Fruit fly (Drosophila melanogaster) whole organism, embryonic: Measurements from ENCODE around the gene CG45207.

Experiments used
- ATbp ChIP-seq: fragments of 200-800 bp; sonication (Bioruptor generic); optimal IDR thresholded peaks from 2 replicates; lab custom pipeline; 2017; ENCODE audit warnings: missing biosample characterization, mild to moderate bottlenecking, missing genetic modification characterization, missing genetic modification reagents
- Antp ChIP-seq: fragments of 200-800 bp; sonication (Bioruptor generic); optimal IDR thresholded peaks from 3 replicates; lab custom pipeline; 2016; ENCODE audit warnings: missing biosample characterization, missing genetic modification characterization
- Bgb ChIP-seq: fragments of 200-800 bp; sonication (Bioruptor generic); IDR thresholded peaks from 2 replicates; pipeline ENCODE4 v1.3.6; 2022; ENCODE audit warnings: missing biosample characterization, missing genetic modification characterization; ENCODE audit not compliant: partially characterized antibody
- CG17568 ChIP-seq: fragments of 200-800 bp; sonication (Bioruptor generic); optimal IDR thresholded peaks from 2 replicates; lab custom pipeline; 2018; ENCODE audit warnings: missing biosample characterization, mild to moderate bottlenecking, missing genetic modification characterization, moderate library complexity
- peb ChIP-seq: fragments of 200-800 bp; sonication (Bioruptor generic); IDR thresholded peaks from 2 replicates; pipeline ENCODE4 v1.3.6; 2022; ENCODE audit warnings: missing biosample characterization, missing genetic modification characterization
- pnt ChIP-seq: fragments of 200-800 bp; sonication (Bioruptor generic); optimal IDR thresholded peaks from 3 replicates; lab custom pipeline; 2016; ENCODE audit warnings: missing biosample characterization, missing genetic modification characterization

- TF ChIP-seq pnt (GFP tag; lab: Kevin White, UChicago) (no peak), peb (GFP tag; lab: Robert Waterston, UW) (no peak), CG17568 (GFP tag; lab: Kevin White, UChicago) (no peak), ATbp (GFP tag; lab: Kevin White, UChicago) (no peak), Bgb (GFP tag; lab: Robert Waterston, UW) (no peak), Antp (GFP tag; lab: Kevin White, UChicago) (no peak)
Observed at dm6 chr3R:15784298-15784697, 9.2 kb upstream of the CG45207 start.
